Fruit fly (Drosophila melanogaster): ENCODE measurements around the gene CG2200.

CG2200 gene

dm6 chrX:13109583-13110126 is 15.6 kb downstream of the CG2200 start (continued):
- TF ChIP-seq Spps (tag; optimal IDR thresholded peaks at IDR 0.05): no peak
- peak; percentile 67 for TF ChIP-seq grau (tag; optimal IDR thresholded peaks at IDR 0.05)
- peak; percentile 47 for TF ChIP-seq H2.0 (GFP tag; IDR thresholded peaks at IDR 0.05)
- no peak for TF ChIP-seq jigr1 (GFP tag; IDR thresholded peaks at IDR 0.05)
- peak; percentile 28 for TF ChIP-seq CG2120 (GFP tag; optimal IDR thresholded peaks at IDR 0.05)
- TF ChIP-seq da (GFP tag; optimal IDR thresholded peaks at IDR 0.05): no peak
- no peak for TF ChIP-seq jing (GFP tag; optimal IDR thresholded peaks at IDR 0.05)
- TF ChIP-seq CG13894 (tag; optimal IDR thresholded peaks at IDR 0.05): no peak
- no peak for TF ChIP-seq NfI (GFP tag; optimal IDR thresholded peaks at IDR 0.05)
- TF ChIP-seq CG16779 (GFP tag; IDR thresholded peaks at IDR 0.05): no peak
- TF ChIP-seq Fer1 (GFP tag; optimal IDR thresholded peaks at IDR 0.05): peak; percentile 55
- TF ChIP-seq CG11456 (GFP tag; IDR thresholded peaks at IDR 0.05): no peak
- peak; percentile 42 for TF ChIP-seq CG18262 (tag; optimal IDR thresholded peaks at IDR 0.05)
- no peak for TF ChIP-seq MESR4 (GFP tag; optimal IDR thresholded peaks at IDR 0.05)
- no peak for TF ChIP-seq CG31365 (tag; optimal IDR thresholded peaks at IDR 0.05)
- no peak for TF ChIP-seq Bdp1 (GFP tag; optimal IDR thresholded peaks at IDR 0.05)
- TF ChIP-seq Sry-β (GFP tag; optimal IDR thresholded peaks at IDR 0.05): no peak
- no peak for TF ChIP-seq slp2 (GFP tag; optimal IDR thresholded peaks at IDR 0.05)
- TF ChIP-seq inv (GFP tag; IDR thresholded peaks at IDR 0.05; ENCODE audit: partially characterized antibody): no peak
- TF ChIP-seq CG9609 (GFP tag; optimal IDR thresholded peaks at IDR 0.05): no peak
- TF ChIP-seq croc (GFP tag; conservative IDR thresholded peaks at IDR 0.05): no peak
- no peak for TF ChIP-seq CG4360 (GFP tag; IDR thresholded peaks at IDR 0.05)
- no peak for TF ChIP-seq CG11085 (GFP tag; IDR thresholded peaks at IDR 0.05)
- no peak for TF ChIP-seq Dp (GFP tag; optimal IDR thresholded peaks at IDR 0.05)
- no peak for TF ChIP-seq CG1603 (tag; optimal IDR thresholded peaks at IDR 0.05)
- peak; percentile 47; the same call in 1 of the 2 replicates for TF ChIP-seq sisA (GFP tag; IDR thresholded peaks at IDR 0.05)
- TF ChIP-seq stc (GFP tag; IDR thresholded peaks at IDR 0.05): no peak
- no peak for TF ChIP-seq CG13287 (GFP tag; IDR thresholded peaks at IDR 0.05; ENCODE audit: partially characterized antibody)
- TF ChIP-seq CG18011 (GFP tag; optimal IDR thresholded peaks at IDR 0.05): no peak
- peak; percentile 75 for TF ChIP-seq Rfx (GFP tag; IDR thresholded peaks at IDR 0.05)
- TF ChIP-seq mirr (GFP tag; optimal IDR thresholded peaks at IDR 0.05): no peak
- no peak for TF ChIP-seq CG4404 (GFP tag; IDR thresholded peaks at IDR 0.05)
- TF ChIP-seq CG6683 (GFP tag; optimal IDR thresholded peaks at IDR 0.05): no peak
- peak; percentile 70 for TF ChIP-seq Sox102F (GFP tag; optimal IDR thresholded peaks at IDR 0.05)
- TF ChIP-seq abd-A (tag; optimal IDR thresholded peaks at IDR 0.05): no peak
- TF ChIP-seq gt (GFP tag; IDR thresholded peaks at IDR 0.05): no peak
- TF ChIP-seq CG13775 (GFP tag; optimal IDR thresholded peaks at IDR 0.05): no peak
- TF ChIP-seq Lim3 (GFP tag; IDR thresholded peaks at IDR 0.05): peak; percentile 41; the same call in 1 of the 2 replicates
- TF ChIP-seq CG12299 (tag; optimal IDR thresholded peaks at IDR 0.05): no peak
- no peak for TF ChIP-seq Oaz (GFP tag; IDR thresholded peaks at IDR 0.05)
- no peak for TF ChIP-seq rib (GFP tag; IDR thresholded peaks at IDR 0.05)
- no peak for TF ChIP-seq vnd (GFP tag; IDR thresholded peaks at IDR 0.05; ENCODE audit: partially characterized antibody)
- no peak for TF ChIP-seq Dll (GFP tag; IDR thresholded peaks at IDR 0.05; ENCODE audit: partially characterized antibody)
- peak; percentile 59; the same call in 1 of the 2 replicates for TF ChIP-seq CG14441 (GFP tag; IDR thresholded peaks at IDR 0.05)
- no peak for TF ChIP-seq p53 (GFP tag; optimal IDR thresholded peaks at IDR 0.05)
- TF ChIP-seq hth (optimal IDR thresholded peaks at IDR 0.05): no peak
- TF ChIP-seq CG8944 (GFP tag; optimal IDR thresholded peaks at IDR 0.05): no peak
- no peak for TF ChIP-seq Trl (optimal IDR thresholded peaks at IDR 0.05)
- TF ChIP-seq Trl (GFP tag; optimal IDR thresholded peaks at IDR 0.05): no peak
- TF ChIP-seq pita (GFP tag; optimal IDR thresholded peaks at IDR 0.05): no peak
- TF ChIP-seq CG34224 (GFP tag; IDR thresholded peaks at IDR 0.05; ENCODE audit: partially characterized antibody): no peak
- TF ChIP-seq CG10979 (tag; optimal IDR thresholded peaks at IDR 0.05): peak; percentile 18

Measured in whole organism, embryonic.